Worm (Caenorhabditis elegans) whole organism, young adult: Measurements from ENCODE around the gene hda-4.
A peak's percentile ranks its signal among the peaks of the same experiment; 100 is the strongest.

ENCODE experiments used
- B0019.2 ChIP-seq: fragments of 200-800 bp; sonication (Bioruptor generic); conservative IDR thresholded peaks from 2 replicates; pipeline ENCODE4 v1.3.6; 2022; ENCODE audit warnings: missing genetic modification reagents, missing genetic modification characterization, missing compliant biosample characterization
- B0261.1 ChIP-seq: sonication (generic microtip); optimal IDR thresholded peaks from 2 replicates; lab custom pipeline; 2016; ENCODE audit warnings: mild to moderate bottlenecking, missing genetic modification characterization, moderate library complexity, missing compliant biosample characterization
- C06A6.2 ChIP-seq: fragments of 200-800 bp; sonication (Bioruptor generic); conservative IDR thresholded peaks from 2 replicates; pipeline ENCODE4 v1.3.6; 2022; ENCODE audit warnings: missing genetic modification characterization, missing compliant biosample characterization
- F10E7.11 ChIP-seq: sonication (generic microtip); optimal IDR thresholded peaks from 2 replicates; lab custom pipeline; 2017; ENCODE audit warnings: mild to moderate bottlenecking, missing genetic modification characterization, moderate library complexity, missing compliant biosample characterization
- F33H1.4 ChIP-seq: fragments of 200-800 bp; sonication (Bioruptor generic); IDR thresholded peaks from 2 replicates; pipeline ENCODE4 v1.3.6; 2022; ENCODE audit warnings: missing genetic modification reagents, missing genetic modification characterization, missing compliant biosample characterization
- F49E8.2 ChIP-seq: sonication (generic microtip); optimal IDR thresholded peaks from 3 replicates; lab custom pipeline; 2017; ENCODE audit warnings: missing genetic modification characterization, mild to moderate bottlenecking, missing compliant biosample characterization, antibody characterized with exemption, moderate library complexity; ENCODE audit not compliant: insufficient read depth
- F57C9.4 ChIP-seq: sonication (generic microtip); optimal IDR thresholded peaks from 2 replicates; lab custom pipeline; 2017; ENCODE audit warnings: mild to moderate bottlenecking, missing genetic modification characterization, missing compliant biosample characterization
- K11D2.4 ChIP-seq: fragments of 200-800 bp; sonication (Bioruptor generic); IDR thresholded peaks from 2 replicates; pipeline ENCODE4 v1.3.6; 2022; ENCODE audit warnings: missing genetic modification reagents, missing genetic modification characterization, missing compliant biosample characterization
- Y53G8AR.9 ChIP-seq: fragments of 200-800 bp; sonication (Bioruptor generic); conservative IDR thresholded peaks from 2 replicates; pipeline ENCODE4 v1.3.6; 2022; ENCODE audit warnings: missing genetic modification reagents, missing genetic modification characterization, missing compliant biosample characterization
- Y79H2A.3 ChIP-seq: fragments of 200-800 bp; sonication (Bioruptor generic); conservative IDR thresholded peaks from 2 replicates; pipeline ENCODE4 v1.3.6; 2022; ENCODE audit warnings: missing genetic modification reagents, missing genetic modification characterization, missing compliant biosample characterization
- ZK185.1 ChIP-seq: sonication (generic microtip); optimal IDR thresholded peaks from 2 replicates; lab custom pipeline; 2016; ENCODE audit warnings: mild to moderate bottlenecking, missing genetic modification characterization, missing compliant biosample characterization; ENCODE audit not compliant: poor library complexity, severe bottlenecking
- cebp-1 ChIP-seq, 2 experiments: fragments of 200-800 bp in 1 of 2; sonication (Bioruptor generic) in 1 of 2; sonication (generic microtip) in 1 of 2; IDR thresholded peaks in 1 of 2; optimal IDR thresholded peaks in 1 of 2; 2 replicates each; pipeline versions ENCODE4 v1.3.6 to Lab custom; 2017 to 2022; ENCODE audit warnings: missing compliant biosample characterization in 2 of 2, missing genetic modification characterization in 2 of 2, mild to moderate bottlenecking in 1 of 2, missing genetic modification reagents in 1 of 2, moderate library complexity in 1 of 2
- cebp-2 ChIP-seq: fragments of 200-800 bp; sonication (Bioruptor generic); IDR thresholded peaks from 2 replicates; pipeline ENCODE4 v1.3.6; 2022; ENCODE audit warnings: missing genetic modification characterization, missing compliant biosample characterization
- ceh-79 ChIP-seq: sonication (generic microtip); optimal IDR thresholded peaks from 2 replicates; lab custom pipeline; 2017; ENCODE audit warnings: mild to moderate bottlenecking, missing genetic modification characterization, missing compliant biosample characterization
- dox-1 ChIP-seq: fragments of 200-800 bp; sonication (Bioruptor generic); IDR thresholded peaks from 2 replicates; pipeline ENCODE4 v1.3.6; 2022; ENCODE audit warnings: missing genetic modification reagents, missing genetic modification characterization, missing compliant biosample characterization
- egrh-3 ChIP-seq: fragments of 200-800 bp; sonication (Bioruptor generic); IDR thresholded peaks from 2 replicates; pipeline ENCODE4 v1.3.6; 2022; ENCODE audit warnings: missing genetic modification reagents, missing genetic modification characterization, missing compliant biosample characterization
- ets-4 ChIP-seq: fragments of 200-800 bp; sonication (Bioruptor generic); optimal IDR thresholded peaks from 2 replicates; lab custom pipeline; 2018; ENCODE audit warnings: mild to moderate bottlenecking, missing genetic modification characterization, missing compliant biosample characterization
- hlh-26 ChIP-seq: fragments of 200-800 bp; sonication (Bioruptor generic); conservative IDR thresholded peaks from 2 replicates; pipeline ENCODE4 v1.3.6; 2022; ENCODE audit warnings: missing genetic modification reagents, missing genetic modification characterization, missing compliant biosample characterization
- hmg-1.2 ChIP-seq: fragments of 200-800 bp; sonication (Bioruptor generic); IDR thresholded peaks from 2 replicates; pipeline ENCODE4 v1.3.6; 2022; ENCODE audit warnings: missing genetic modification reagents, missing genetic modification characterization, missing compliant biosample characterization
- lin-40 ChIP-seq: sonication (generic microtip); optimal IDR thresholded peaks from 2 replicates; lab custom pipeline; 2016; ENCODE audit warnings: missing genetic modification characterization, mild to moderate bottlenecking, missing compliant biosample characterization, missing genotype, missing genetic modification reagents
- lsl-1 ChIP-seq: fragments of 200-800 bp; sonication (Bioruptor generic); optimal IDR thresholded peaks from 2 replicates; lab custom pipeline; 2018; ENCODE audit warnings: mild to moderate bottlenecking, missing genetic modification characterization, moderate library complexity, missing compliant biosample characterization
- mel-28 ChIP-seq: sonication (generic microtip); optimal IDR thresholded peaks from 2 replicates; lab custom pipeline; 2016; ENCODE audit warnings: borderline replicate concordance, mild to moderate bottlenecking, missing genetic modification characterization, missing compliant biosample characterization
- nhr-80 ChIP-seq: sonication (generic microtip); optimal IDR thresholded peaks from 2 replicates; lab custom pipeline; 2016; ENCODE audit warnings: missing genetic modification characterization, missing compliant biosample characterization
- pbrm-1 ChIP-seq: fragments of 200-800 bp; sonication (Bioruptor generic); IDR thresholded peaks from 2 replicates; pipeline ENCODE4 v1.3.6; 2022; ENCODE audit warnings: missing genetic modification reagents, missing genetic modification characterization, missing compliant biosample characterization
- rpc-1 ChIP-seq, 2 experiments: fragments of 150-350 bp in 1 of 2; sonication (generic microtip) in 1 of 2; optimal IDR thresholded peaks; 2 replicates each; lab custom pipeline; 2014 to 2018; ENCODE audit warnings: missing biosample characterization in 1 of 2, missing genetic modification characterization in 1 of 2, missing genetic modification reagents in 1 of 2, missing genotype in 1 of 2
- sea-2 ChIP-seq: fragments of 200-800 bp; sonication (Bioruptor generic); IDR thresholded peaks from 2 replicates; pipeline ENCODE4 v1.3.6; 2022; ENCODE audit warnings: missing genetic modification characterization, missing compliant biosample characterization
- snpc-3.4 ChIP-seq: sonication (generic microtip); optimal IDR thresholded peaks from 2 replicates; lab custom pipeline; 2017; ENCODE audit warnings: missing genetic modification characterization, mild to moderate bottlenecking, missing compliant biosample characterization, antibody characterized with exemption, moderate library complexity, missing genotype, missing genetic modification reagents
- snpc-4 ChIP-seq, 5 experiments: fragments of 150-350 bp in 1 of 5; sonication (generic microtip) in 4 of 5; optimal IDR thresholded peaks; 2 replicates each; lab custom pipeline; 2014 to 2018; ENCODE audit warnings: missing genetic modification characterization in 5 of 5, missing biosample characterization in 3 of 5, antibody characterized with exemption in 2 of 5, mild to moderate bottlenecking in 2 of 5, missing compliant biosample characterization in 2 of 5, missing genotype in 2 of 5, moderate library complexity in 2 of 5, missing genetic modification reagents in 1 of 5
- tbx-9 ChIP-seq: sonication (generic microtip); optimal IDR thresholded peaks from 2 replicates; lab custom pipeline; 2016; ENCODE audit warnings: borderline replicate concordance, missing genetic modification characterization, inconsistent platforms, missing compliant biosample characterization
- unc-62 ChIP-seq: fragments of 150-350 bp; optimal IDR thresholded peaks from 2 replicates; lab custom pipeline; 2014; ENCODE audit warnings: missing biosample characterization, missing genetic modification reagents, missing genetic modification characterization
- xnd-1 ChIP-seq: sonication (generic microtip); optimal IDR thresholded peaks from 2 replicates; lab custom pipeline; 2016; ENCODE audit warnings: missing genotype, missing genetic modification reagents, missing genetic modification characterization, missing compliant biosample characterization
- zfh-2 ChIP-seq: fragments of 200-800 bp; sonication (Bioruptor generic); conservative IDR thresholded peaks from 2 replicates; pipeline ENCODE4 v1.3.6; 2022; ENCODE audit warnings: missing genetic modification reagents, missing genetic modification characterization, missing compliant biosample characterization

hda-4 gene

ce11 chrX:16695184-16695583 is 34.2 kb upstream of the hda-4 start (continued):
- TF ChIP-seq tbx-9 (tag; lab: Kevin White, UChicago) (no peak), hlh-26 (no peak), nhr-80 (tag; lab: Kevin White, UChicago) (peak; percentile 36)
- TF ChIP-seq, all 124 proteins: peak for 4

- TF ChIP-seq unc-62 (GFP tag; lab: Kevin White, UChicago) (no peak), egrh-3 (GFP tag; lab: Robert Waterston, UW) (peak; percentile 78; the same call in 1 of the 2 replicates), snpc-4 (GFP tag; optimal IDR thresholded peaks at IDR 0.05; lab: Kevin White, UChicago) (no peak), snpc-4 (tag; optimal IDR thresholded peaks at IDR 0.05; lab: Kevin White, UChicago) (peak in 2 of 4 experiments; percentile 33 to 69), lsl-1 (no peak), dox-1 (0 out of 2 replicates have a peak, but pooled peaks have one; percentile 5), zfh-2 (GFP tag; lab: Robert Waterston, UW) (peak; percentile 89), sea-2 (GFP tag; lab: Robert Waterston, UW) (0 out of 2 replicates have a peak, but pooled peaks have one; percentile 28)
Observed at ce11 chrX:16696822-16697221, 32.5 kb upstream of the hda-4 start.

- peak; percentile 8 for TF ChIP-seq rpc-1 (optimal IDR thresholded peaks at IDR 0.05; lab: Kevin White, UChicago)
- TF ChIP-seq rpc-1 (tag; optimal IDR thresholded peaks at IDR 0.05; lab: Kevin White, UChicago), result peak; percentile 38
- TF ChIP-seq hmg-1.2 (GFP tag; lab: Robert Waterston, UW), result no peak
Observed at ce11 chrX:16698074-16698473, 31.3 kb upstream of the hda-4 start.

ce11 chrX:16702232-16702631 is 27.1 kb upstream of the hda-4 start, which contains the start of gene F22H10.1:
Gene F22H10.1, plus strand, starts transcription at chrX:16702442.
- TF ChIP-seq rpc-1 (optimal IDR thresholded peaks at IDR 0.05; lab: Kevin White, UChicago), result no peak
- no peak for TF ChIP-seq rpc-1 (tag; optimal IDR thresholded peaks at IDR 0.05; lab: Kevin White, UChicago)
- no peak for TF ChIP-seq Y53G8AR.9 (GFP tag; lab: Robert Waterston, UW)
- no peak for TF ChIP-seq lsl-1
- TF ChIP-seq K11D2.4, result no peak
- TF ChIP-seq B0261.1, result no peak
- no peak for TF ChIP-seq F57C9.4 (tag; lab: Kevin White, UChicago)
- TF ChIP-seq ets-4 (GFP tag; lab: Kevin White, UChicago), result no peak
- no peak for TF ChIP-seq cebp-2 (GFP tag; lab: Robert Waterston, UW)
- TF ChIP-seq mel-28 (tag; lab: Kevin White, UChicago), result no peak
- TF ChIP-seq C06A6.2 (GFP tag; lab: Robert Waterston, UW), result no peak
- no peak for TF ChIP-seq hmg-1.2 (GFP tag; lab: Robert Waterston, UW)
- TF ChIP-seq Y79H2A.3 (GFP tag; lab: Robert Waterston, UW), result no peak
- TF ChIP-seq F10E7.11 (tag; lab: Kevin White, UChicago), result no peak
- no peak for TF ChIP-seq snpc-3.4 (tag; lab: Kevin White, UChicago)
- no peak for TF ChIP-seq ceh-79 (tag; lab: Kevin White, UChicago)
- TF ChIP-seq B0019.2, result no peak
- TF ChIP-seq zfh-2 (GFP tag; lab: Robert Waterston, UW), result no peak
- TF ChIP-seq F33H1.4 (GFP tag; lab: Robert Waterston, UW), result no peak

- TF ChIP-seq snpc-4 (GFP tag; optimal IDR thresholded peaks at IDR 0.05; lab: Kevin White, UChicago) (no peak), snpc-4 (tag; optimal IDR thresholded peaks at IDR 0.05; lab: Kevin White, UChicago) (peak in 1 of 4 experiments; percentile 1), cebp-1 (GFP tag; IDR thresholded peaks at IDR 0.05; lab: Robert Waterston, UW) (peak; percentile 23; the same call in 1 of the 2 replicates), cebp-1 (tag; optimal IDR thresholded peaks at IDR 0.05; lab: Kevin White, UChicago) (peak; percentile 93), F49E8.2 (tag; lab: Kevin White, UChicago) (no peak), pbrm-1 (GFP tag; lab: Robert Waterston, UW) (peak; percentile 50; the same call in 1 of the 2 replicates), zfh-2 (GFP tag; lab: Robert Waterston, UW) (no peak), xnd-1 (no peak), hlh-26 (no peak), ZK185.1 (peak; percentile 12), hmg-1.2 (GFP tag; lab: Robert Waterston, UW) (peak; percentile 88), lin-40 (peak; percentile 4)
Observed at ce11 chrX:16704086-16704485, 25.3 kb upstream of the hda-4 start.
